Worm (Caenorhabditis elegans): ENCODE results near the gene nduv-3.
A peak's percentile ranks its signal among the peaks of the same experiment; 100 is the strongest.

The nduv-3 gene

ce11 chrIV:2610409-2610808 lies 30.7 kb upstream of the nduv-3 start, which contains the start of gene Y69A2AR.32:
Y69A2AR.32 (plus strand) TSS chrIV:2610436.
- TF ChIP-seq nhr-11 (tag; optimal IDR thresholded peaks at IDR 0.05), result no peak
- TF ChIP-seq elt-3 (tag; optimal IDR thresholded peaks at IDR 0.05), result no peak
- TF ChIP-seq ceh-9 (tag; optimal IDR thresholded peaks at IDR 0.05), result no peak
- TF ChIP-seq fkh-2 (tag; optimal IDR thresholded peaks at IDR 0.05), result no peak
- no peak for TF ChIP-seq skn-1 (tag; optimal IDR thresholded peaks at IDR 0.05)
- no peak for TF ChIP-seq nhr-76 (tag; optimal IDR thresholded peaks at IDR 0.05)
- no peak for TF ChIP-seq nhr-23 (tag; optimal IDR thresholded peaks at IDR 0.05)
- no peak for TF ChIP-seq ceh-82 (tag; optimal IDR thresholded peaks at IDR 0.05)
- TF ChIP-seq ZK546.5 (tag; optimal IDR thresholded peaks at IDR 0.05), result no peak
- TF ChIP-seq ztf-4 (tag; optimal IDR thresholded peaks at IDR 0.05), result no peak
- no peak for TF ChIP-seq mml-1 (tag; optimal IDR thresholded peaks at IDR 0.05)
- TF ChIP-seq nhr-43 (tag; optimal IDR thresholded peaks at IDR 0.05; ENCODE audit: poor library complexity, severe bottlenecking), result no peak
- no peak for TF ChIP-seq unc-39 (tag; optimal IDR thresholded peaks at IDR 0.05)
- TF ChIP-seq ceh-16 (tag; optimal IDR thresholded peaks at IDR 0.05), result no peak
- no peak for TF ChIP-seq elt-2 (tag; optimal IDR thresholded peaks at IDR 0.05)
- no peak for TF ChIP-seq pha-4 (tag; optimal IDR thresholded peaks at IDR 0.05)
- no peak for TF ChIP-seq R02D3.7 (tag; optimal IDR thresholded peaks at IDR 0.05)
- no peak for TF ChIP-seq ama-1 (optimal IDR thresholded peaks at IDR 0.05)

ce11 chrIV:2610974-2611373 lies 30.1 kb upstream of the nduv-3 start:
- TF ChIP-seq pha-4 (tag; optimal IDR thresholded peaks at IDR 0.05) (no peak), nhr-12 (tag; optimal IDR thresholded peaks at IDR 0.05) (no peak), ZK546.5 (tag; optimal IDR thresholded peaks at IDR 0.05) (no peak), sea-2 (GFP tag; optimal IDR thresholded peaks at IDR 0.05) (no peak), snpc-4 (tag; optimal IDR thresholded peaks at IDR 0.05) (no peak), fkh-10 (GFP tag; optimal IDR thresholded peaks at IDR 0.05) (no peak), ceh-82 (tag; optimal IDR thresholded peaks at IDR 0.05) (no peak), ama-1 (optimal IDR thresholded peaks at IDR 0.05) (no peak), mdl-1 (tag; optimal IDR thresholded peaks at IDR 0.05) (no peak), nhr-25 (tag; optimal IDR thresholded peaks at IDR 0.05) (no peak), egl-27 (tag; optimal IDR thresholded peaks at IDR 0.05) (no peak), hmg-11 (tag; optimal IDR thresholded peaks at IDR 0.05) (no peak), unc-39 (tag; optimal IDR thresholded peaks at IDR 0.05) (no peak), nhr-28 (tag; optimal IDR thresholded peaks at IDR 0.05) (no peak), tbx-2 (tag; optimal IDR thresholded peaks at IDR 0.05) (no peak), nhr-76 (tag; optimal IDR thresholded peaks at IDR 0.05) (no peak), nhr-67 (tag; optimal IDR thresholded peaks at IDR 0.05) (no peak), lin-15B (tag; optimal IDR thresholded peaks at IDR 0.05) (no peak), nhr-11 (tag; optimal IDR thresholded peaks at IDR 0.05) (no peak), nhr-77 (tag; optimal IDR thresholded peaks at IDR 0.05) (no peak)

- no peak for TF ChIP-seq elt-1 (tag; optimal IDR thresholded peaks at IDR 0.05)
- TF ChIP-seq lin-15B (tag; optimal IDR thresholded peaks at IDR 0.05), result peak; percentile 45
Measured at ce11 chrIV:2613011-2613503, 28.1 kb upstream of the nduv-3 start, which contains the start of gene Y69A2AR.28. Y69A2AR.28 (minus strand) TSS chrIV:2613061.

- TF ChIP-seq elt-2 (tag; optimal IDR thresholded peaks at IDR 0.05), result peak; percentile 63
- no peak for TF ChIP-seq nhr-43 (tag; optimal IDR thresholded peaks at IDR 0.05; ENCODE audit: poor library complexity, severe bottlenecking)
- peak; percentile 62 for TF ChIP-seq pqm-1 (tag; optimal IDR thresholded peaks at IDR 0.05)
- no peak for TF ChIP-seq sea-2 (GFP tag; optimal IDR thresholded peaks at IDR 0.05)
- no peak for TF ChIP-seq nfya-1 (tag; optimal IDR thresholded peaks at IDR 0.05; ENCODE audit: insufficient read depth)
- TF ChIP-seq nhr-12 (tag; optimal IDR thresholded peaks at IDR 0.05), result no peak
- no peak for TF ChIP-seq fkh-2 (tag; optimal IDR thresholded peaks at IDR 0.05)
- TF ChIP-seq ztf-4 (tag; optimal IDR thresholded peaks at IDR 0.05), result no peak
- no peak for TF ChIP-seq nhr-25 (tag; optimal IDR thresholded peaks at IDR 0.05)
- no peak for TF ChIP-seq zag-1 (tag; optimal IDR thresholded peaks at IDR 0.05)
- TF ChIP-seq snpc-4 (tag; optimal IDR thresholded peaks at IDR 0.05), result no peak
Measured at ce11 chrIV:2613754-2614244, 27.3 kb upstream of the nduv-3 start, which contains the start of gene daao-1. daao-1 (plus strand) TSS chrIV:2614194.

ce11 chrIV:2616853-2617252 lies 24.3 kb upstream of the nduv-3 start:
- TF ChIP-seq pha-4 (tag; optimal IDR thresholded peaks at IDR 0.05) (no peak), ceh-28 (tag; optimal IDR thresholded peaks at IDR 0.05) (peak; percentile 78)

Data from whole organism, L3 larva.